Fruit fly (Drosophila melanogaster) whole organism: ENCODE results near the gene CG6293.
"Not testable (repeated sequence)": the region's sequence is repeated elsewhere in the genome, so short reads cannot be mapped to it uniquely, and the experiment has no call there.

Source experiments
- Dll ChIP-seq: fragments of >200 bp; optimal IDR thresholded peaks from 2 replicates; lab custom pipeline; 2017
- EcR ChIP-seq, 2 experiments: fragments of >200 bp; optimal IDR thresholded peaks; 2 replicates each; lab custom pipeline; 2017; ENCODE audit warnings: missing biosample characterization in 2 of 2, missing genetic modification characterization in 2 of 2, missing genetic modification reagents in 2 of 2
- psq ChIP-seq: fragments of >200 bp; optimal IDR thresholded peaks from 2 replicates; lab custom pipeline; 2017
- usp ChIP-seq: fragments of >200 bp; optimal IDR thresholded peaks from 2 replicates; lab custom pipeline; 2017; ENCODE audit warnings: missing biosample characterization, missing genetic modification characterization, mixed read lengths

DNA sequence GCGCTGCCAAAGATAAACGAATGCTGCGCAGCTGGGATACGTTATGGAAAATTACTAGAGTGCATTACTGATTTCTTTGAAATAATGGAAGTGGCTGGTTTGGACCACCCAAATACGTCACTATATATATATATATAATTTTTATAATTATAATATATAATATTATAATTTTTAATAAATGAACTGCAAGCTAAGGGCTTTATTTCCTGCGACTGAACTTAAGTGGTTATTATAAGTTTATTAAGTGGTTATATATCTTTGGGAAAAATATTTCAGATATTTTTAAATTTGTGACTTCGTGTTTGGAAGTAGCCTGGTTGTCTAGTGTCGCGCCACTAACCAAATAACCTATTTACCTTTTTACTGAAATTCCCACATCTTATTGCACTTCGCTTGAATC is 37.0 kb upstream of the CG6293 start, which contains the start of gene CG31406:
- not testable (repeated sequence) for TF ChIP-seq Dll (lab: Kevin White, UChicago); usp (GFP tag; lab: Kevin White, UChicago); psq (lab: Kevin White, UChicago); EcR (GFP tag; optimal IDR thresholded peaks at IDR 0.05; lab: Kevin White, UChicago)
